Fruit fly (Drosophila melanogaster) whole organism, embryonic: ENCODE results near the gene Prosbeta2R2.
A peak's percentile ranks its signal among the peaks of the same experiment; 100 is the strongest.

Source experiments
- ATbp ChIP-seq: fragments of 200-800 bp; sonication (Bioruptor generic); optimal IDR thresholded peaks from 2 replicates; lab custom pipeline; 2017; ENCODE audit warnings: missing biosample characterization, mild to moderate bottlenecking, missing genetic modification characterization, missing genetic modification reagents
- CG10543 ChIP-seq: fragments of 200-800 bp; sonication (Bioruptor generic); optimal IDR thresholded peaks from 3 replicates; lab custom pipeline; 2017; ENCODE audit warnings: missing biosample characterization, mild to moderate bottlenecking, missing genetic modification characterization, moderate library complexity
- CG1233 ChIP-seq: fragments of 200-800 bp; sonication (Bioruptor generic); optimal IDR thresholded peaks from 4 replicates; lab custom pipeline; 2018; ENCODE audit warnings: missing biosample characterization, mild to moderate bottlenecking, missing genetic modification characterization
- CG12744 ChIP-seq: fragments of 200-800 bp; sonication (Bioruptor generic); optimal IDR thresholded peaks from 2 replicates; lab custom pipeline; 2016; ENCODE audit warnings: missing biosample characterization, missing genetic modification characterization
- CG15269 ChIP-seq: fragments of 200-800 bp; sonication (Bioruptor generic); optimal IDR thresholded peaks from 2 replicates; lab custom pipeline; 2018; ENCODE audit warnings: missing biosample characterization, mild to moderate bottlenecking, missing genetic modification characterization, moderate library complexity
- CG15479 ChIP-seq: fragments of 200-800 bp; sonication (Bioruptor generic); optimal IDR thresholded peaks from 3 replicates; lab custom pipeline; 2019; ENCODE audit warnings: missing biosample characterization, mild to moderate bottlenecking, missing genetic modification characterization, moderate library complexity
- CG1603 ChIP-seq: fragments of 200-800 bp; sonication (Bioruptor generic); optimal IDR thresholded peaks from 2 replicates; lab custom pipeline; 2019; ENCODE audit warnings: missing biosample characterization, mild to moderate bottlenecking, missing genetic modification characterization, moderate library complexity
- CG17186 ChIP-seq: fragments of 200-800 bp; sonication (Bioruptor generic); optimal IDR thresholded peaks from 3 replicates; lab custom pipeline; 2017; ENCODE audit warnings: missing biosample characterization, missing genetic modification reagents, missing genetic modification characterization
- CG17829 ChIP-seq: fragments of 200-800 bp; optimal IDR thresholded peaks from 2 replicates; lab custom pipeline; 2019; ENCODE audit warnings: missing biosample characterization, mild to moderate bottlenecking, missing genetic modification characterization, moderate library complexity
- CG18599 ChIP-seq: fragments of 200-800 bp; sonication (Bioruptor generic); optimal IDR thresholded peaks from 3 replicates; lab custom pipeline; 2017; ENCODE audit warnings: missing biosample characterization, missing genetic modification characterization, mild to moderate bottlenecking, moderate library complexity, missing genetic modification reagents
- CG2129 ChIP-seq: fragments of 200-800 bp; sonication (Bioruptor generic); IDR thresholded peaks from 2 replicates; pipeline ENCODE4 v1.3.6; 2022; ENCODE audit warnings: missing biosample characterization, missing genetic modification characterization; ENCODE audit not compliant: partially characterized antibody
- CG2199 ChIP-seq: fragments of 200-800 bp; sonication (Bioruptor generic); IDR thresholded peaks from 3 replicates; pipeline ENCODE4 v1.3.6; 2022; ENCODE audit warnings: missing biosample characterization, missing genetic modification characterization
- CG2712 ChIP-seq: fragments of 200-800 bp; optimal IDR thresholded peaks from 3 replicates; lab custom pipeline; 2019; ENCODE audit warnings: missing biosample characterization, mild to moderate bottlenecking, missing genetic modification characterization, moderate library complexity
- CG30403 ChIP-seq: fragments of 200-800 bp; sonication (Bioruptor generic); optimal IDR thresholded peaks from 3 replicates; lab custom pipeline; 2016; ENCODE audit warnings: missing biosample characterization, missing genetic modification characterization
- CG43689 ChIP-seq: fragments of 200-800 bp; sonication (Bioruptor generic); IDR thresholded peaks from 2 replicates; pipeline ENCODE4 v1.3.6; 2022; ENCODE audit warnings: missing biosample characterization, missing genetic modification characterization
- CG4617 ChIP-seq: fragments of 200-800 bp; sonication (Bioruptor generic); optimal IDR thresholded peaks from 3 replicates; lab custom pipeline; 2016; ENCODE audit warnings: missing biosample characterization, missing genetic modification characterization, borderline replicate concordance
- CG6813 ChIP-seq: fragments of 200-800 bp; sonication (Bioruptor generic); optimal IDR thresholded peaks from 2 replicates; lab custom pipeline; 2017; ENCODE audit warnings: missing biosample characterization, missing genetic modification characterization, mild to moderate bottlenecking, moderate library complexity, missing genetic modification reagents
- Dfd ChIP-seq, 2 experiments: fragments of >200 bp; optimal IDR thresholded peaks; 2 replicates each; lab custom pipeline; 2017; ENCODE audit warnings: missing biosample characterization in 2 of 2, missing genetic modification characterization in 2 of 2
- E2f1 ChIP-seq: fragments of 200-800 bp; sonication (Bioruptor generic); IDR thresholded peaks from 2 replicates; pipeline ENCODE4 v1.3.6; 2022; ENCODE audit warnings: missing biosample characterization, missing genetic modification characterization
- H15 ChIP-seq: fragments of 200-800 bp; sonication (Bioruptor generic); IDR thresholded peaks from 3 replicates; pipeline ENCODE4 v1.3.6; 2022; ENCODE audit warnings: missing biosample characterization, missing genetic modification characterization
- H2.0 ChIP-seq: fragments of 200-800 bp; sonication (Bioruptor generic); IDR thresholded peaks from 2 replicates; pipeline ENCODE4 v1.3.6; 2022; ENCODE audit warnings: missing biosample characterization, missing genetic modification characterization
- HLH54F ChIP-seq: fragments of 200-800 bp; sonication (Bioruptor generic); optimal IDR thresholded peaks from 3 replicates; lab custom pipeline; 2016; ENCODE audit warnings: missing biosample characterization, missing genetic modification characterization
- Hey ChIP-seq: fragments of 200-800 bp; sonication (Bioruptor generic); optimal IDR thresholded peaks from 3 replicates; lab custom pipeline; 2018; ENCODE audit warnings: missing biosample characterization, mild to moderate bottlenecking, missing genetic modification characterization
- Hmr ChIP-seq: fragments of 200-800 bp; sonication (Bioruptor generic); optimal IDR thresholded peaks from 3 replicates; lab custom pipeline; 2017; ENCODE audit warnings: mild to moderate bottlenecking, missing biosample characterization, missing genetic modification reagents, missing genetic modification characterization
- Kr ChIP-seq: fragments of 200-800 bp; sonication (Bioruptor generic); optimal IDR thresholded peaks from 2 replicates; lab custom pipeline; 2017; ENCODE audit warnings: missing biosample characterization, mild to moderate bottlenecking, missing genetic modification characterization
- Lhr ChIP-seq: fragments of 200-800 bp; sonication (Bioruptor generic); optimal IDR thresholded peaks from 3 replicates; lab custom pipeline; 2017; ENCODE audit warnings: mild to moderate bottlenecking, missing biosample characterization, missing genetic modification reagents, missing genetic modification characterization
- Meics ChIP-seq: fragments of 200-800 bp; sonication (Bioruptor generic); optimal IDR thresholded peaks from 2 replicates; lab custom pipeline; 2017; ENCODE audit warnings: missing biosample characterization, mild to moderate bottlenecking, missing genetic modification characterization
- Scr ChIP-seq: fragments of 200-800 bp; sonication (Bioruptor generic); IDR thresholded peaks from 2 replicates; pipeline ENCODE4 v1.3.6; 2022; ENCODE audit warnings: missing biosample characterization, missing genetic modification characterization; ENCODE audit not compliant: partially characterized antibody
- Spps ChIP-seq: fragments of 200-800 bp; sonication (Bioruptor generic); optimal IDR thresholded peaks from 2 replicates; lab custom pipeline; 2018; ENCODE audit warnings: missing biosample characterization, mild to moderate bottlenecking, missing genetic modification characterization
- Xrp1 ChIP-seq: fragments of 200-800 bp; sonication (Bioruptor generic); IDR thresholded peaks from 2 replicates; pipeline ENCODE4 v1.3.6; 2022; ENCODE audit warnings: missing biosample characterization, missing genetic modification characterization
- al ChIP-seq: fragments of 200-800 bp; sonication (Bioruptor generic); IDR thresholded peaks from 2 replicates; pipeline ENCODE4 v1.3.6; 2022; ENCODE audit warnings: missing biosample characterization, missing genetic modification characterization
- ash1 ChIP-seq: fragments of 200-800 bp; sonication (Bioruptor generic); optimal IDR thresholded peaks from 2 replicates; lab custom pipeline; 2018; ENCODE audit warnings: missing biosample characterization, mild to moderate bottlenecking, missing genetic modification characterization
- br ChIP-seq: fragments of >200 bp; optimal IDR thresholded peaks from 2 replicates; lab custom pipeline; 2017
- bsh ChIP-seq, 2 experiments: fragments of 200-800 bp; sonication (Bioruptor generic); optimal IDR thresholded peaks; 2 replicates each; lab custom pipeline; 2017 to 2018; ENCODE audit warnings: mild to moderate bottlenecking in 2 of 2, missing biosample characterization in 2 of 2, missing genetic modification characterization in 2 of 2, moderate library complexity in 1 of 2
- crol ChIP-seq: fragments of 200-800 bp; sonication (Bioruptor generic); IDR thresholded peaks from 2 replicates; pipeline ENCODE4 v1.3.6; 2022; ENCODE audit warnings: missing biosample characterization, missing genetic modification characterization
- danr ChIP-seq: fragments of 200-800 bp; sonication (Bioruptor generic); IDR thresholded peaks from 2 replicates; pipeline ENCODE4 v1.3.6; 2022; ENCODE audit warnings: missing biosample characterization, missing genetic modification characterization
- esg ChIP-seq: fragments of 200-800 bp; sonication (Bioruptor generic); conservative IDR thresholded peaks from 2 replicates; pipeline ENCODE4 v1.3.6; 2022; ENCODE audit warnings: missing biosample characterization, missing genetic modification characterization
- exex ChIP-seq: fragments of 200-800 bp; sonication (Bioruptor generic); optimal IDR thresholded peaks from 4 replicates; lab custom pipeline; 2018; ENCODE audit warnings: missing biosample characterization, mild to moderate bottlenecking, missing genetic modification characterization, moderate library complexity
- eyg ChIP-seq: fragments of 200-800 bp; sonication (Bioruptor generic); optimal IDR thresholded peaks from 3 replicates; lab custom pipeline; 2016; ENCODE audit warnings: missing biosample characterization, missing genetic modification characterization
- fd96Cb ChIP-seq: fragments of 200-800 bp; sonication (Bioruptor generic); optimal IDR thresholded peaks from 2 replicates; lab custom pipeline; 2018; ENCODE audit warnings: missing biosample characterization, mild to moderate bottlenecking, missing genetic modification characterization, moderate library complexity
- gcm ChIP-seq: fragments of 200-800 bp; sonication (Bioruptor generic); optimal IDR thresholded peaks from 2 replicates; lab custom pipeline; 2019; ENCODE audit warnings: missing biosample characterization, mild to moderate bottlenecking, missing genetic modification characterization, moderate library complexity
- jigr1 ChIP-seq: fragments of 200-800 bp; sonication (Bioruptor generic); IDR thresholded peaks from 3 replicates; pipeline ENCODE4 v1.3.6; 2022; ENCODE audit warnings: missing biosample characterization, missing genetic modification characterization
- jumu ChIP-seq: fragments of 200-800 bp; sonication (Bioruptor generic); optimal IDR thresholded peaks from 3 replicates; lab custom pipeline; 2016; ENCODE audit warnings: missing biosample characterization, missing genetic modification characterization
- mld ChIP-seq: fragments of 200-800 bp; sonication (Bioruptor generic); IDR thresholded peaks from 3 replicates; pipeline ENCODE4 v1.3.6; 2022; ENCODE audit warnings: missing biosample characterization, missing genetic modification characterization; ENCODE audit not compliant: partially characterized antibody
- nom ChIP-seq: fragments of 200-800 bp; sonication (Bioruptor generic); optimal IDR thresholded peaks from 2 replicates; lab custom pipeline; 2017; ENCODE audit warnings: missing biosample characterization, missing genetic modification characterization, mild to moderate bottlenecking, moderate library complexity, missing genetic modification reagents
- shn ChIP-seq: fragments of 200-800 bp; sonication (Bioruptor generic); optimal IDR thresholded peaks from 3 replicates; lab custom pipeline; 2016; ENCODE audit warnings: missing biosample characterization, missing genetic modification characterization
- slou ChIP-seq: fragments of 200-800 bp; sonication (Bioruptor generic); optimal IDR thresholded peaks from 3 replicates; lab custom pipeline; 2016; ENCODE audit warnings: missing biosample characterization, missing genetic modification characterization
- unc-4 ChIP-seq: fragments of 200-800 bp; sonication (Bioruptor generic); IDR thresholded peaks from 2 replicates; pipeline ENCODE4 v1.3.6; 2022; ENCODE audit warnings: missing biosample characterization, missing genetic modification characterization; ENCODE audit not compliant: partially characterized antibody
- zen2 ChIP-seq: fragments of 200-800 bp; sonication (Bioruptor generic); IDR thresholded peaks from 3 replicates; pipeline ENCODE4 v1.3.6; 2022; ENCODE audit warnings: missing biosample characterization, missing genetic modification characterization; ENCODE audit not compliant: partially characterized antibody

Gene Prosbeta2R2

dm6 chr3R:5232197-5232607 is 12.9 kb upstream of the Prosbeta2R2 start, which contains the start of the genes Kat60 and Mms19 (continued):
- TF ChIP-seq ash1 (GFP tag; lab: Kevin White, UChicago), result no peak
- TF ChIP-seq unc-4 (GFP tag; lab: Robert Waterston, UW), result peak; percentile 90
- TF ChIP-seq Dfd (GFP tag; optimal IDR thresholded peaks at IDR 0.05; lab: Kevin White, UChicago), result no peak
- TF ChIP-seq nom, result no peak
- peak; percentile 82; the same call in 2 of the 3 replicates for TF ChIP-seq jigr1 (GFP tag; lab: Robert Waterston, UW)
- peak; percentile 12 for TF ChIP-seq fd96Cb (tag; lab: Kevin White, UChicago)
- peak; percentile 65 for TF ChIP-seq shn
- no peak for TF ChIP-seq CG6813 (GFP tag; lab: Kevin White, UChicago)
- peak; percentile 75 for TF ChIP-seq HLH54F (GFP tag; lab: Kevin White, UChicago)
- peak; percentile 57; the same call in 1 of the 2 replicates for TF ChIP-seq Xrp1 (GFP tag; lab: Robert Waterston, UW)
- TF ChIP-seq Meics (GFP tag; lab: Kevin White, UChicago), result peak; percentile 32
- TF ChIP-seq zen2 (GFP tag; lab: Robert Waterston, UW), result peak; percentile 75; the same call in 1 of the 3 replicates
- TF ChIP-seq CG2199, result no peak
- peak; percentile 67 for TF ChIP-seq al
- no peak for TF ChIP-seq CG43689 (GFP tag; lab: Robert Waterston, UW)
- TF ChIP-seq CG1603, result peak; percentile 25
- peak; percentile 91 for TF ChIP-seq CG17186 (GFP tag; lab: Kevin White, UChicago)
- TF ChIP-seq Hmr, result peak; percentile 77
- peak; percentile 46 for TF ChIP-seq slou (GFP tag; lab: Kevin White, UChicago)
- TF ChIP-seq CG17829, result peak; percentile 66
- no peak for TF ChIP-seq ATbp (GFP tag; lab: Kevin White, UChicago)
- peak; percentile 97 for TF ChIP-seq Scr (GFP tag; lab: Robert Waterston, UW)
- peak; percentile 80 for TF ChIP-seq mld
- TF ChIP-seq Hey (tag; lab: Kevin White, UChicago), result no peak
- TF ChIP-seq CG30403 (GFP tag; lab: Kevin White, UChicago), result peak; percentile 82
- TF ChIP-seq Spps, result no peak
- TF ChIP-seq CG2129 (GFP tag; lab: Robert Waterston, UW), result peak; percentile 88
- peak; percentile 60 for TF ChIP-seq jumu
- TF ChIP-seq CG4617 (GFP tag; lab: Kevin White, UChicago), result peak; percentile 28
- TF ChIP-seq bsh (GFP tag; optimal IDR thresholded peaks at IDR 0.05; lab: Kevin White, UChicago), result no peak
- 0 out of 2 replicates have a peak, but pooled peaks have one; percentile 26 for TF ChIP-seq crol (GFP tag; lab: Robert Waterston, UW)
- TF ChIP-seq H15 (GFP tag; lab: Robert Waterston, UW), result peak; percentile 55; the same call in 1 of the 3 replicates
- peak; percentile 68 for TF ChIP-seq Lhr (GFP tag; lab: Kevin White, UChicago)
- peak; percentile 50 for TF ChIP-seq CG10543
- TF ChIP-seq gcm (GFP tag; lab: Kevin White, UChicago), result peak; percentile 46
- TF ChIP-seq danr (GFP tag; lab: Robert Waterston, UW), result peak; percentile 55; the same call in 1 of the 2 replicates
- peak; percentile 6 for TF ChIP-seq CG12744 (GFP tag; lab: Kevin White, UChicago)
- TF ChIP-seq E2f1 (GFP tag; lab: Robert Waterston, UW), result peak; percentile 62; the same call in 1 of the 2 replicates
- no peak for TF ChIP-seq CG15269
- TF ChIP-seq CG18599 (GFP tag; lab: Kevin White, UChicago), result peak; percentile 62
- no peak for TF ChIP-seq Kr (GFP tag; lab: Kevin White, UChicago)
- no peak for TF ChIP-seq br
- TF ChIP-seq CG15479 (GFP tag; lab: Kevin White, UChicago), result peak; percentile 54
- TF ChIP-seq exex (tag; lab: Kevin White, UChicago), result no peak
- TF ChIP-seq eyg (GFP tag; lab: Kevin White, UChicago), result peak; percentile 19
- TF ChIP-seq CG2712 (tag; lab: Kevin White, UChicago), result peak; percentile 74
- TF ChIP-seq H2.0 (GFP tag; lab: Robert Waterston, UW), result peak; percentile 50; the same call in 1 of the 2 replicates
- TF ChIP-seq esg (GFP tag; lab: Robert Waterston, UW), result peak; percentile 70
- TF ChIP-seq CG1233 (GFP tag; lab: Kevin White, UChicago), result peak; percentile 37
